Fruit fly (Drosophila melanogaster) whole organism, wandering third instar larva: Measurements from ENCODE around the gene BckdhA.

ENCODE experiments used
- Dfd ChIP-seq: fragments of >200 bp; optimal IDR thresholded peaks from 2 replicates; lab custom pipeline; 2017; ENCODE audit warnings: missing biosample characterization, missing genetic modification characterization
- Dif ChIP-seq: fragments of 200-275, 200-300 bp; sonication (Bioruptor generic); optimal IDR thresholded peaks from 2 replicates; lab custom pipeline; 2018; ENCODE audit warnings: missing biosample characterization, missing genetic modification characterization; ENCODE audit not compliant: partially characterized antibody
- Myc ChIP-seq: fragments of >200 bp; optimal IDR thresholded peaks from 2 replicates; lab custom pipeline; 2017
- N ChIP-seq: fragments of >200 bp; optimal IDR thresholded peaks from 2 replicates; lab custom pipeline; 2018; ENCODE audit warnings: missing biosample characterization, missing external identifiers, missing genetic modification characterization
- OdsH ChIP-seq: fragments of 200-800 bp; sonication (Bioruptor generic); optimal IDR thresholded peaks from 2 replicates; lab custom pipeline; 2016; ENCODE audit warnings: missing biosample characterization, mild to moderate bottlenecking, missing genetic modification characterization
- br ChIP-seq: fragments of 200-800 bp; sonication (Bioruptor generic); optimal IDR thresholded peaks from 2 replicates; lab custom pipeline; 2016; ENCODE audit warnings: missing biosample characterization, missing genetic modification characterization
- dl ChIP-seq, 2 experiments: fragments of 175-275, 200-275 bp in 1 of 2; fragments of 200-275 bp in 1 of 2; sonication (Bioruptor generic); optimal IDR thresholded peaks; lab custom pipeline; 2018; ENCODE audit warnings: mild to moderate bottlenecking in 2 of 2, missing biosample characterization in 2 of 2, missing genetic modification characterization in 2 of 2, moderate library complexity in 2 of 2; ENCODE audit not compliant: partially characterized antibody in 2 of 2, insufficient read depth in 1 of 2
- foxo ChIP-seq, 2 experiments: fragments of 200-800 bp; sonication (Bioruptor generic); optimal IDR thresholded peaks; 2 replicates in 1 of 2; 3 replicates in 1 of 2; lab custom pipeline; 2016 to 2017; ENCODE audit warnings: missing biosample characterization in 2 of 2, missing genetic modification characterization in 2 of 2
- h ChIP-seq: fragments of 200-800 bp; sonication (Bioruptor generic); optimal IDR thresholded peaks from 3 replicates; lab custom pipeline; 2016; ENCODE audit warnings: missing biosample characterization, mild to moderate bottlenecking, missing genetic modification characterization
- pan ChIP-seq: fragments of >200 bp; optimal IDR thresholded peaks from 2 replicates; lab custom pipeline; 2017
- psq ChIP-seq: fragments of 200-800 bp; sonication (Bioruptor generic); optimal IDR thresholded peaks from 3 replicates; lab custom pipeline; 2017; ENCODE audit warnings: missing biosample characterization, mild to moderate bottlenecking, missing genetic modification characterization, moderate library complexity
- sage ChIP-seq: fragments of 200-800 bp; sonication (Bioruptor generic); optimal IDR thresholded peaks from 2 replicates; lab custom pipeline; 2016; ENCODE audit warnings: missing biosample characterization, mild to moderate bottlenecking, missing genetic modification characterization
- usp ChIP-seq: fragments of >200 bp; optimal IDR thresholded peaks from 2 replicates; lab custom pipeline; 2017; ENCODE audit warnings: missing biosample characterization, missing genetic modification characterization
- woc ChIP-seq: sonication (Bioruptor generic); optimal IDR thresholded peaks from 2 replicates; lab custom pipeline; 2016; ENCODE audit warnings: missing biosample characterization, mild to moderate bottlenecking, missing genetic modification characterization

DNA sequence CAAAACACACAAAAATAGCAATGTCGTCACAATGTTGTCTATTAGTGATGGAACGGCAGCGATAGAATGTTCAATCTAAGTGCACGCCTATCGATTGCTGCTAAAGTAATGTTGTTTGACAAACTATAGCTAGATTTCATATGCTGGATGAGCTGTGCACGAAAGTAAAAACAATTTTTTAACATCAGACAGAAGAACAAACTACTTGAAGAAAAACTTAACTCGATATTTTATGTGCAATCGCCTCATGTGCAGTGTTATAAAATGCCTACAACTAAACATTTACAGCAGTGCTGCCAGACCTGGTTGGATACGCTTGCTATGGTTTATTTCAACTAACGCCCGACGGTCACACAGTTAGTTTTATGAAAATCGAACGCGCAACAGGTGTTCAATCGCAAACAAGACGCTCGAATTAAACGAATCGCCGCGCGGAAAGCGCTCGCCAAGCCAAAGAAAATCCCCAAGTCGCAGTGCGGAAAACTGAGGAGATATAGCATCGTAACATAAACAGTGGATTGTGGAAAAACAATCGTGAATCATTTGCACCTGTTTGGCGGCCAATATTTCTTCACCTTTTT is 35.5 kb downstream of the BckdhA start, which contains the start of the genes bocks and CG8312:
- no peak for TF ChIP-seq woc (GFP tag; lab: Kevin White, UChicago)
- TF ChIP-seq psq (GFP tag; lab: Kevin White, UChicago) = no peak
- no peak for TF ChIP-seq Dfd (GFP tag; lab: Kevin White, UChicago)
- TF ChIP-seq pan (lab: Kevin White, UChicago) = no peak
- peak; percentile 53 for TF ChIP-seq h (GFP tag; lab: Kevin White, UChicago)
- no peak for TF ChIP-seq Dif
- no peak for TF ChIP-seq N (GFP tag; lab: Kevin White, UChicago)
- TF ChIP-seq sage (GFP tag; lab: Kevin White, UChicago) = no peak
- no peak for TF ChIP-seq dl (GFP tag; optimal IDR thresholded peaks at IDR 0.05; lab: Kevin White, UChicago; ENCODE audit: insufficient read depth in 1 of 2, partially characterized antibody in 2 of 2)
- no peak for TF ChIP-seq OdsH
- peak; percentile 63 for TF ChIP-seq br (GFP tag; lab: Kevin White, UChicago)
- TF ChIP-seq Myc = peak; percentile 63
- peak in 1 of 2 experiments; percentile 46 for TF ChIP-seq foxo (GFP tag; optimal IDR thresholded peaks at IDR 0.05; lab: Kevin White, UChicago)
- no peak for TF ChIP-seq usp
